Worm (Caenorhabditis elegans): ENCODE measurements around the gene sdz-36.

DNA sequence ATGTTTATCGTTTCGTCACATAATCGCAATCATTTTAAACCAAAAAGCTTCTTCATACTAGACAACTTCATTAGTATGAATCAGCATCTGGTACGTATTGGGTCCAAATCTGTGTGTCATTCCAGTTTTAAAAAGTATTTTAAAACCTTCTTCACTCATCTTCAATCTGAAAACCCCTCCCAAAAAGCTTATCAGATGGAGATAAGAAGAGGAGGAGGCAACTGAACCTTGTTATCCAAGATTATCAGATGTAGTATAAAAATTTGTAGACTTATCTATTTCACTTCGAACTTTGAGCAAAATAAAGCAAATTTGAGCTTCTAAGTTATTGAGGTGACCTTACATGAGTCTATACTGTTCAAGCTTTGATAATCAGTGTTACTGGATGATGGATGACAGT is 19.1 kb downstream of the sdz-36 start, which contains the start of gene nhr-38:
- no peak for TF ChIP-seq nhr-11 (tag; optimal IDR thresholded peaks at IDR 0.05)
- no peak for TF ChIP-seq swsn-7 (tag; optimal IDR thresholded peaks at IDR 0.05)

Measured in whole organism, L1 larva.